Worm (Caenorhabditis elegans) whole organism, young adult: Measurements from ENCODE around the gene fbxa-19.

Experiments used
- F10E7.11 ChIP-seq: sonication (generic microtip); optimal IDR thresholded peaks from 2 replicates; lab custom pipeline; 2017; ENCODE audit warnings: mild to moderate bottlenecking, missing genetic modification characterization, moderate library complexity, missing compliant biosample characterization
- T26A5.8 ChIP-seq: sonication (generic microtip); optimal IDR thresholded peaks from 2 replicates; lab custom pipeline; 2016; ENCODE audit warnings: missing genetic modification characterization, missing compliant biosample characterization
- Y53F4B.3 ChIP-seq: fragments of 200-800 bp; sonication (Bioruptor generic); IDR thresholded peaks from 2 replicates; pipeline ENCODE4 v1.3.6; 2022; ENCODE audit warnings: missing genetic modification reagents, missing genetic modification characterization, missing compliant biosample characterization
- ama-1 ChIP-seq, 3 experiments: fragments of 150-350 bp in 1 of 3; sonication (generic microtip) in 2 of 3; optimal IDR thresholded peaks; 2 replicates each; lab custom pipeline; 2014 to 2018; ENCODE audit warnings: missing biosample characterization in 2 of 3, missing genetic modification characterization in 2 of 3, missing genetic modification reagents in 2 of 3
- aptf-2 ChIP-seq: fragments of 200-800 bp; sonication (Bioruptor generic); conservative IDR thresholded peaks from 2 replicates; pipeline ENCODE4 v1.3.6; 2022; ENCODE audit warnings: missing genetic modification reagents, missing genetic modification characterization, missing compliant biosample characterization
- die-1 ChIP-seq: sonication (generic microtip); optimal IDR thresholded peaks from 2 replicates; lab custom pipeline; 2016; ENCODE audit warnings: missing genotype, mild to moderate bottlenecking, missing genetic modification characterization, missing compliant biosample characterization
- efl-1 ChIP-seq: fragments of 150-350 bp; optimal IDR thresholded peaks from 2 replicates; lab custom pipeline; 2014; ENCODE audit warnings: missing biosample characterization, missing genetic modification reagents, missing genetic modification characterization
- hmg-20 ChIP-seq: fragments of 200-800 bp; sonication (Bioruptor generic); IDR thresholded peaks from 2 replicates; pipeline ENCODE4 v1.3.6; 2022; ENCODE audit warnings: missing genetic modification reagents, missing genetic modification characterization, missing compliant biosample characterization
- nfya-1 ChIP-seq: sonication (generic microtip); optimal IDR thresholded peaks from 2 replicates; lab custom pipeline; 2017; ENCODE audit warnings: antibody characterized with exemption, missing compliant biosample characterization, missing genetic modification characterization, borderline replicate concordance; ENCODE audit not compliant: insufficient read depth
- nfyb-1 ChIP-seq: fragments of 200-800 bp; sonication (Bioruptor generic); IDR thresholded peaks from 2 replicates; pipeline ENCODE4 v1.3.6; 2022; ENCODE audit warnings: missing genetic modification reagents, missing genetic modification characterization, missing compliant biosample characterization
- zim-3 ChIP-seq: sonication (generic microtip); optimal IDR thresholded peaks from 2 replicates; lab custom pipeline; 2017; ENCODE audit warnings: mild to moderate bottlenecking, missing genetic modification characterization, moderate library complexity, missing compliant biosample characterization

- TF ChIP-seq efl-1 (GFP tag; lab: Kevin White, UChicago) (no peak), Y53F4B.3 (GFP tag; lab: Robert Waterston, UW) (no peak), nfya-1 (tag; lab: Kevin White, UChicago) (no peak), aptf-2 (no peak), zim-3 (tag; lab: Kevin White, UChicago) (no peak), hmg-20 (GFP tag; lab: Robert Waterston, UW) (no peak), T26A5.8 (no peak), die-1 (no peak), nfyb-1 (GFP tag; lab: Robert Waterston, UW) (no peak), F10E7.11 (tag; lab: Kevin White, UChicago) (no peak), ama-1 (optimal IDR thresholded peaks at IDR 0.05; lab: Kevin White, UChicago) (no peak), ama-1 (GFP tag; optimal IDR thresholded peaks at IDR 0.05; lab: Kevin White, UChicago) (no peak)
Observed at ce11 chrIII:1342488-1342887, 27.3 kb downstream of the fbxa-19 start, which contains the start of gene fbxa-26.
